Worm (Caenorhabditis elegans) whole organism, late embryonic: ENCODE measurements around the gene ZK742.6.

Experiments
- C08G9.2 ChIP-seq: sonication (generic microtip); optimal IDR thresholded peaks from 2 replicates; lab custom pipeline; 2016; ENCODE audit warnings: mild to moderate bottlenecking, missing genetic modification characterization, moderate library complexity, missing compliant biosample characterization
- C38D4.7 ChIP-seq: fragments of 200-800 bp; sonication (Bioruptor generic); optimal IDR thresholded peaks from 2 replicates; lab custom pipeline; 2018; ENCODE audit warnings: mild to moderate bottlenecking, missing genetic modification characterization, moderate library complexity, missing compliant biosample characterization
- K02D7.2 ChIP-seq: sonication (generic microtip); optimal IDR thresholded peaks from 2 replicates; lab custom pipeline; 2017; ENCODE audit warnings: mild to moderate bottlenecking, missing genetic modification characterization, missing compliant biosample characterization
- ahr-1 ChIP-seq: sonication (generic microtip); optimal IDR thresholded peaks from 2 replicates; lab custom pipeline; 2016; ENCODE audit warnings: missing genetic modification characterization, missing compliant biosample characterization
- ama-1 ChIP-seq: fragments of 150-350 bp; optimal IDR thresholded peaks from 2 replicates; lab custom pipeline; 2014
- ceh-19 ChIP-seq: fragments of 200-800 bp; sonication (Bioruptor generic); optimal IDR thresholded peaks from 2 replicates; lab custom pipeline; 2018; ENCODE audit warnings: mild to moderate bottlenecking, missing genetic modification characterization, missing compliant biosample characterization
- ceh-2 ChIP-seq: sonication (generic microtip); optimal IDR thresholded peaks from 2 replicates; lab custom pipeline; 2016; ENCODE audit warnings: missing genotype, missing genetic modification characterization, missing compliant biosample characterization
- ceh-22 ChIP-seq: sonication (generic microtip); optimal IDR thresholded peaks from 2 replicates; lab custom pipeline; 2017; ENCODE audit warnings: missing biosample characterization, missing genetic modification characterization
- ceh-6 ChIP-seq: fragments of 200-800 bp; sonication (Bioruptor generic); optimal IDR thresholded peaks from 2 replicates; lab custom pipeline; 2018; ENCODE audit warnings: mild to moderate bottlenecking, missing genetic modification characterization, missing compliant biosample characterization
- dve-1 ChIP-seq: sonication (generic microtip); optimal IDR thresholded peaks from 2 replicates; lab custom pipeline; 2017; ENCODE audit warnings: antibody characterized with exemption, mild to moderate bottlenecking, missing genetic modification characterization, missing compliant biosample characterization
- fkh-6 ChIP-seq: sonication (generic microtip); optimal IDR thresholded peaks from 2 replicates; lab custom pipeline; 2016; ENCODE audit warnings: missing genetic modification characterization, missing compliant biosample characterization
- hlh-30 ChIP-seq: sonication (generic microtip); optimal IDR thresholded peaks from 2 replicates; lab custom pipeline; 2017; ENCODE audit warnings: antibody characterized with exemption, missing genetic modification characterization, missing compliant biosample characterization; ENCODE audit not compliant: insufficient read depth
- lim-6 ChIP-seq: sonication (generic microtip); optimal IDR thresholded peaks from 2 replicates; lab custom pipeline; 2016; ENCODE audit warnings: missing genetic modification characterization, missing compliant biosample characterization
- lin-11 ChIP-seq: fragments of 200-800 bp; sonication (Bioruptor generic); optimal IDR thresholded peaks from 2 replicates; lab custom pipeline; 2018; ENCODE audit warnings: mild to moderate bottlenecking, missing genetic modification characterization, missing compliant biosample characterization
- mec-3 ChIP-seq: sonication (generic microtip); optimal IDR thresholded peaks from 2 replicates; lab custom pipeline; 2016; ENCODE audit warnings: borderline replicate concordance, missing genetic modification characterization, missing compliant biosample characterization
- pha-4 ChIP-seq: fragments of 150-350 bp; optimal IDR thresholded peaks from 2 replicates; lab custom pipeline; 2018; ENCODE audit warnings: missing biosample characterization, missing genetic modification reagents, missing genetic modification characterization
- unc-42 ChIP-seq: sonication (generic microtip); optimal IDR thresholded peaks from 2 replicates; lab custom pipeline; 2016; ENCODE audit warnings: missing genotype, missing genetic modification characterization, missing compliant biosample characterization
- zip-5 ChIP-seq: sonication (generic microtip); optimal IDR thresholded peaks from 2 replicates; lab custom pipeline; 2016; ENCODE audit warnings: missing genetic modification characterization, missing compliant biosample characterization

ZK742.6 gene

ce11 chrV:7770961-7771360 is 43.8 kb downstream of the ZK742.6 start, which contains the start of gene frpr-3:
Gene frpr-3 (plus strand): TSS chrV:7771261.
- TF ChIP-seq ceh-22 (tag; lab: Kevin White, UChicago) (no peak), ceh-19 (GFP tag; lab: Kevin White, UChicago) (no peak), K02D7.2 (tag; lab: Kevin White, UChicago) (no peak), lin-11 (no peak), unc-42 (tag; lab: Kevin White, UChicago) (no peak), mec-3 (no peak), dve-1 (no peak), ahr-1 (tag; lab: Kevin White, UChicago) (no peak), fkh-6 (no peak), ama-1 (lab: Kevin White, UChicago) (no peak), lim-6 (tag; lab: Kevin White, UChicago) (no peak), ceh-6 (GFP tag; lab: Kevin White, UChicago) (no peak), C08G9.2 (tag; lab: Kevin White, UChicago) (no peak), ceh-2 (no peak), zip-5 (no peak), C38D4.7 (GFP tag; lab: Kevin White, UChicago) (no peak), hlh-30 (tag; lab: Kevin White, UChicago) (no peak), pha-4 (tag; lab: Kevin White, UChicago) (no peak)
- TF ChIP-seq, all 69 proteins: peak for 0
